Fruit fly (Drosophila melanogaster) whole organism, prepupa: ENCODE results near the gene CG17362.
A peak's percentile ranks its signal among the peaks of the same experiment; 100 is the strongest.

ENCODE experiments used
- Blimp-1 ChIP-seq: fragments of 200-800 bp; sonication (Bioruptor generic); optimal IDR thresholded peaks from 3 replicates; lab custom pipeline; 2017; ENCODE audit warnings: missing biosample characterization, missing genetic modification characterization, mild to moderate bottlenecking, moderate library complexity, missing genetic modification reagents
- CG10631 ChIP-seq: fragments of 200-800 bp; sonication (Bioruptor generic); optimal IDR thresholded peaks from 2 replicates; lab custom pipeline; 2016; ENCODE audit warnings: missing biosample characterization, missing genetic modification characterization
- CG11294 ChIP-seq: fragments of 200-800 bp; sonication (Bioruptor generic); IDR thresholded peaks from 2 replicates; pipeline ENCODE4 v1.3.6; 2022; ENCODE audit warnings: missing biosample characterization, missing genetic modification characterization
- CG11902 ChIP-seq: fragments of 200-800 bp; sonication (Bioruptor generic); optimal IDR thresholded peaks from 3 replicates; lab custom pipeline; 2016; ENCODE audit warnings: missing biosample characterization, missing genetic modification characterization
- CG15336 ChIP-seq: fragments of 200-800 bp; sonication (Bioruptor generic); IDR thresholded peaks from 2 replicates; pipeline ENCODE4 v1.3.6; 2022; ENCODE audit warnings: missing biosample characterization, missing genetic modification characterization
- CG1621 ChIP-seq: fragments of 200-800 bp; sonication (Bioruptor generic); optimal IDR thresholded peaks from 3 replicates; lab custom pipeline; 2018; ENCODE audit warnings: missing biosample characterization, mild to moderate bottlenecking, missing genetic modification characterization
- CG16779 ChIP-seq: fragments of 200-800 bp; sonication (Bioruptor generic); optimal IDR thresholded peaks from 3 replicates; lab custom pipeline; 2017; ENCODE audit warnings: missing biosample characterization, mild to moderate bottlenecking, missing genetic modification characterization
- CG3032 ChIP-seq: fragments of 200-800 bp; optimal IDR thresholded peaks from 2 replicates; lab custom pipeline; 2019; ENCODE audit warnings: missing biosample characterization, mild to moderate bottlenecking, missing genetic modification characterization, moderate library complexity
- CG31627 ChIP-seq: fragments of 200-800 bp; sonication (Bioruptor generic); optimal IDR thresholded peaks from 3 replicates; lab custom pipeline; 2016; ENCODE audit warnings: missing biosample characterization, missing genetic modification characterization
- CG32006 ChIP-seq: fragments of 200-800 bp; sonication (Bioruptor generic); optimal IDR thresholded peaks from 3 replicates; lab custom pipeline; 2017; ENCODE audit warnings: missing biosample characterization, mild to moderate bottlenecking, missing genetic modification characterization
- CG34406 ChIP-seq: fragments of 200-800 bp; sonication (Bioruptor generic); optimal IDR thresholded peaks from 3 replicates; lab custom pipeline; 2016; ENCODE audit warnings: missing biosample characterization, missing genetic modification characterization
- CG3919 ChIP-seq: fragments of 200-800 bp; sonication (Bioruptor generic); optimal IDR thresholded peaks from 3 replicates; lab custom pipeline; 2016; ENCODE audit warnings: missing biosample characterization, missing genetic modification characterization
- CG4318 ChIP-seq: fragments of 200-800 bp; sonication (Bioruptor generic); optimal IDR thresholded peaks from 3 replicates; lab custom pipeline; 2017; ENCODE audit warnings: missing biosample characterization, mild to moderate bottlenecking, missing genetic modification characterization
- CG6163 ChIP-seq: fragments of 200-800 bp; sonication (Bioruptor generic); IDR thresholded peaks from 3 replicates; pipeline ENCODE4 v1.3.6; 2022; ENCODE audit warnings: missing biosample characterization, missing genetic modification characterization
- CG6792 ChIP-seq: fragments of 200-800 bp; sonication (Bioruptor generic); optimal IDR thresholded peaks from 3 replicates; lab custom pipeline; 2016; ENCODE audit warnings: missing biosample characterization, missing genetic modification characterization
- CG6808 ChIP-seq: fragments of 200-800 bp; sonication (Bioruptor generic); optimal IDR thresholded peaks from 3 replicates; lab custom pipeline; 2017; ENCODE audit warnings: missing biosample characterization, missing genetic modification characterization, mild to moderate bottlenecking, moderate library complexity, missing genetic modification reagents
- CG6854 ChIP-seq: fragments of 200-800 bp; sonication (Bioruptor generic); optimal IDR thresholded peaks from 2 replicates; lab custom pipeline; 2017; ENCODE audit warnings: missing biosample characterization, mild to moderate bottlenecking, missing genetic modification characterization
- CG8119 ChIP-seq: fragments of 200-800 bp; sonication (Bioruptor generic); IDR thresholded peaks from 3 replicates; pipeline ENCODE4 v1.3.6; 2022; ENCODE audit warnings: missing biosample characterization, missing genetic modification characterization
- CG8632 ChIP-seq: fragments of 200-800 bp; sonication (Bioruptor generic); optimal IDR thresholded peaks from 3 replicates; lab custom pipeline; 2016; ENCODE audit warnings: missing biosample characterization, missing genetic modification characterization
- CG9139 ChIP-seq: fragments of 200-800 bp; sonication (Bioruptor generic); optimal IDR thresholded peaks from 3 replicates; lab custom pipeline; 2017; ENCODE audit warnings: missing biosample characterization, mild to moderate bottlenecking, missing genetic modification characterization
- Eip78C ChIP-seq: fragments of 200-800 bp; sonication (Bioruptor generic); peaks from one replicate; lab custom pipeline; 2016; ENCODE audit warnings: missing biosample characterization, missing genetic modification characterization
- Eip93F ChIP-seq: fragments of 200-800 bp; sonication (Bioruptor generic); optimal IDR thresholded peaks from 2 replicates; lab custom pipeline; 2016; ENCODE audit warnings: missing biosample characterization, mild to moderate bottlenecking, missing genetic modification characterization
- Gug ChIP-seq: fragments of 200-800 bp; sonication (Bioruptor generic); IDR thresholded peaks from 2 replicates; pipeline ENCODE4 v1.3.6; 2022; ENCODE audit warnings: missing biosample characterization, missing genetic modification characterization
- Hr39 ChIP-seq: fragments of 200-800 bp; sonication (Bioruptor generic); optimal IDR thresholded peaks from 2 replicates; lab custom pipeline; 2016; ENCODE audit warnings: missing biosample characterization, missing genetic modification characterization
- Hr4 ChIP-seq: fragments of 200-800 bp; sonication (Bioruptor generic); optimal IDR thresholded peaks from 3 replicates; lab custom pipeline; 2016; ENCODE audit warnings: missing biosample characterization, missing genetic modification characterization
- Met ChIP-seq: fragments of 200-800 bp; sonication (Bioruptor generic); optimal IDR thresholded peaks from 3 replicates; lab custom pipeline; 2016; ENCODE audit warnings: missing biosample characterization, missing genetic modification characterization
- OdsH ChIP-seq: fragments of 200-800 bp; sonication (Bioruptor generic); optimal IDR thresholded peaks from 3 replicates; lab custom pipeline; 2016; ENCODE audit warnings: missing biosample characterization, missing genetic modification characterization
- Sox102F ChIP-seq: fragments of 200-800 bp; sonication (Bioruptor generic); optimal IDR thresholded peaks from 2 replicates; lab custom pipeline; 2016; ENCODE audit warnings: missing biosample characterization, mild to moderate bottlenecking, missing genetic modification characterization
- Sox14 ChIP-seq: fragments of 200-800 bp; sonication (Bioruptor generic); optimal IDR thresholded peaks from 3 replicates; lab custom pipeline; 2016; ENCODE audit warnings: missing biosample characterization, missing genetic modification characterization
- Sox15 ChIP-seq: fragments of 200-800 bp; sonication (Bioruptor generic); optimal IDR thresholded peaks from 3 replicates; lab custom pipeline; 2016; ENCODE audit warnings: missing biosample characterization, missing genetic modification characterization
- achi ChIP-seq: fragments of 200-800 bp; sonication (Bioruptor generic); optimal IDR thresholded peaks from 3 replicates; lab custom pipeline; 2016; ENCODE audit warnings: missing biosample characterization, missing genetic modification characterization
- acj6 ChIP-seq: fragments of 200-800 bp; sonication (Bioruptor generic); optimal IDR thresholded peaks from 3 replicates; lab custom pipeline; 2016; ENCODE audit warnings: missing biosample characterization, missing genetic modification characterization
- cyc ChIP-seq: fragments of 200-800 bp; sonication (Bioruptor generic); optimal IDR thresholded peaks from 3 replicates; lab custom pipeline; 2016; ENCODE audit warnings: missing biosample characterization, missing genetic modification characterization
- dac ChIP-seq: fragments of 200-800 bp; sonication (Bioruptor generic); optimal IDR thresholded peaks from 2 replicates; lab custom pipeline; 2017; ENCODE audit warnings: missing biosample characterization, mild to moderate bottlenecking, missing genetic modification characterization
- dsx ChIP-seq: fragments of 200-800 bp; optimal IDR thresholded peaks from 3 replicates; lab custom pipeline; 2019; ENCODE audit warnings: missing biosample characterization, mild to moderate bottlenecking, missing genetic modification characterization, moderate library complexity; ENCODE audit not compliant: poor library complexity, severe bottlenecking
- eg ChIP-seq: fragments of 200-800 bp; sonication (Bioruptor generic); IDR thresholded peaks from 3 replicates; pipeline ENCODE4 v1.3.6; 2022; ENCODE audit warnings: missing biosample characterization, missing genetic modification characterization
- esn ChIP-seq: fragments of 200-800 bp; sonication (Bioruptor generic); optimal IDR thresholded peaks from 2 replicates; lab custom pipeline; 2016; ENCODE audit warnings: missing biosample characterization, mild to moderate bottlenecking, missing genetic modification characterization, moderate library complexity
- fd85E ChIP-seq: fragments of 200-800 bp; sonication (Bioruptor generic); optimal IDR thresholded peaks from 3 replicates; lab custom pipeline; 2016; ENCODE audit warnings: missing biosample characterization, missing genetic modification characterization
- fkh ChIP-seq: fragments of 200-800 bp; sonication (Bioruptor generic); optimal IDR thresholded peaks from 3 replicates; lab custom pipeline; 2017; ENCODE audit warnings: missing biosample characterization, mild to moderate bottlenecking, missing genetic modification characterization, moderate library complexity
- lz ChIP-seq: fragments of 200-800 bp; sonication (Bioruptor generic); optimal IDR thresholded peaks from 3 replicates; lab custom pipeline; 2016; ENCODE audit warnings: missing biosample characterization, missing genetic modification characterization
- net ChIP-seq: fragments of 200-800 bp; sonication (Bioruptor generic); optimal IDR thresholded peaks from 3 replicates; lab custom pipeline; 2016; ENCODE audit warnings: missing biosample characterization, missing genetic modification characterization
- pdm3 ChIP-seq: fragments of 200-800 bp; sonication (Bioruptor generic); optimal IDR thresholded peaks from 3 replicates; lab custom pipeline; 2016; ENCODE audit warnings: missing biosample characterization, missing genetic modification characterization
- salr ChIP-seq, 2 experiments: fragments of 200-800 bp; sonication (Bioruptor generic); optimal IDR thresholded peaks; 3 replicates each; lab custom pipeline; 2016 to 2018; ENCODE audit warnings: missing biosample characterization in 2 of 2, missing genetic modification characterization in 2 of 2, mild to moderate bottlenecking in 1 of 2
- svp ChIP-seq: fragments of 200-800 bp; sonication (Bioruptor generic); peaks from one replicate; lab custom pipeline; 2016; ENCODE audit warnings: missing biosample characterization, missing genetic modification characterization
- topi ChIP-seq: fragments of 200-800 bp; sonication (Bioruptor generic); optimal IDR thresholded peaks from 3 replicates; lab custom pipeline; 2016; ENCODE audit warnings: missing biosample characterization, missing genetic modification characterization

Gene CG17362

DNA sequence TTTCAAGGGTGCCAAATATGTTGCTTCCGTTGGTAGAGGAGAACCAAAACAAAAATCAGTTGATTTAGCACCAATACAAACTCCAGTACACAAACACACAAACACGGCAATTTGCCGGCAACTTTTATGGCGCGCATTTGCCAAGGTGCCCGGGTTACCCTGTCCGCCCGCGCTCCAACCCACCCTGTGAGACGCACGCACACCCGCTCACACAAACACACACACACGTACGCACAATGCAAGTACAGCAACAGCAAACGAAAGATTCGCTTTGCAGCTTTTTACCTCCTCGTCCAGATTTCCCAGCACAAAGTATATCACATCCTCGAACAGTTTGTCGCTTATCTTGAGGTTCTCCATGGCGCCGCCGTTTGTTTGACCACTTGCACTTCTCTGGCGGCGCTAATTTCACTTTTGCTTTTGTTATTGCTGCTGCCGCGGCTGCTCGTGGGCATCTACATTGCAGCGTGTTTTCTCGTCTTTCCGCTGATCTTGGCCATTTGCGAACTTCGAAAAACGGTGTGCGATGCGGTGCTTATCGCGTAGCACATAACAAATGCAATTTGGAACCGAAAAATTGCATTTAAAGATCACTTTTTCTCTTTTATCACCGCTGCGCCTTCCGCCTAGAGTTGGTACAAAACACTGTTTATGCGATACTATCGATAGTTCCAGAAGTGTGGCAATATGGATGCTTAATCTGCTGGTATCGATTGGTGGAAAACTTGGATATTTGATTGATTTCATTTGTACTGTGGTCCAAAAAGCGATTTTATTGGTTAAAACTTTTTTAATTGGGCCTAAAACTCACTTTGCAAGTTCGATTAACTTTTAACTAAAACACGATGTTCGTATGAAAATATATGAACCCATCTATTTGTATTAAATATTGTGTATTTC lies 42.3 kb downstream of the CG17362 start, which contains the start of gene Ptip:
Gene Ptip, minus strand, starts transcription at position 637 of the 900 bp plus-strand sequence.
- peak; percentile 31 for TF ChIP-seq Sox14 (GFP tag; lab: Kevin White, UChicago)
- no peak for TF ChIP-seq pdm3 (GFP tag; lab: Kevin White, UChicago)
- TF ChIP-seq cyc: no peak
- TF ChIP-seq CG1621 (tag; lab: Kevin White, UChicago): no peak
- TF ChIP-seq Blimp-1 (GFP tag; lab: Kevin White, UChicago): peak; percentile 96
- no peak for TF ChIP-seq Sox102F
- TF ChIP-seq CG11902 (GFP tag; lab: Kevin White, UChicago): no peak
- peak; percentile 39; the same call in 1 of the 3 replicates for TF ChIP-seq eg (GFP tag; lab: Robert Waterston, UW)
- no peak for TF ChIP-seq dsx
- TF ChIP-seq CG15336 (GFP tag; lab: Robert Waterston, UW): peak; percentile 36; the same call in 1 of the 2 replicates
- peak; percentile 77 for TF ChIP-seq CG3919
- 0 out of 3 replicates have a peak, but pooled peaks have one; percentile 19 for TF ChIP-seq CG8119 (GFP tag; lab: Robert Waterston, UW)
- TF ChIP-seq CG11294: no peak
- TF ChIP-seq Eip93F (GFP tag; lab: Kevin White, UChicago): no peak
- TF ChIP-seq CG32006 (GFP tag; lab: Kevin White, UChicago): no peak
- peak; percentile 46 for TF ChIP-seq esn (GFP tag; lab: Kevin White, UChicago)
- TF ChIP-seq CG9139 (GFP tag; lab: Kevin White, UChicago): no peak
- no peak for TF ChIP-seq Gug
- TF ChIP-seq fkh (GFP tag; lab: Kevin White, UChicago): peak; percentile 62
- TF ChIP-seq topi (GFP tag; lab: Kevin White, UChicago): no peak
- TF ChIP-seq dac (GFP tag; lab: Kevin White, UChicago): peak; percentile 30
- TF ChIP-seq CG6792: peak; percentile 30
- peak; percentile 36 for TF ChIP-seq achi (GFP tag; lab: Kevin White, UChicago)
- TF ChIP-seq CG6163: peak; percentile 78
- TF ChIP-seq Eip78C: peak; percentile 15
- peak; percentile 19 for TF ChIP-seq CG8632 (GFP tag; lab: Kevin White, UChicago)
- peak; percentile 15 for TF ChIP-seq fd85E
- TF ChIP-seq CG6854 (GFP tag; lab: Kevin White, UChicago): no peak

DNA sequence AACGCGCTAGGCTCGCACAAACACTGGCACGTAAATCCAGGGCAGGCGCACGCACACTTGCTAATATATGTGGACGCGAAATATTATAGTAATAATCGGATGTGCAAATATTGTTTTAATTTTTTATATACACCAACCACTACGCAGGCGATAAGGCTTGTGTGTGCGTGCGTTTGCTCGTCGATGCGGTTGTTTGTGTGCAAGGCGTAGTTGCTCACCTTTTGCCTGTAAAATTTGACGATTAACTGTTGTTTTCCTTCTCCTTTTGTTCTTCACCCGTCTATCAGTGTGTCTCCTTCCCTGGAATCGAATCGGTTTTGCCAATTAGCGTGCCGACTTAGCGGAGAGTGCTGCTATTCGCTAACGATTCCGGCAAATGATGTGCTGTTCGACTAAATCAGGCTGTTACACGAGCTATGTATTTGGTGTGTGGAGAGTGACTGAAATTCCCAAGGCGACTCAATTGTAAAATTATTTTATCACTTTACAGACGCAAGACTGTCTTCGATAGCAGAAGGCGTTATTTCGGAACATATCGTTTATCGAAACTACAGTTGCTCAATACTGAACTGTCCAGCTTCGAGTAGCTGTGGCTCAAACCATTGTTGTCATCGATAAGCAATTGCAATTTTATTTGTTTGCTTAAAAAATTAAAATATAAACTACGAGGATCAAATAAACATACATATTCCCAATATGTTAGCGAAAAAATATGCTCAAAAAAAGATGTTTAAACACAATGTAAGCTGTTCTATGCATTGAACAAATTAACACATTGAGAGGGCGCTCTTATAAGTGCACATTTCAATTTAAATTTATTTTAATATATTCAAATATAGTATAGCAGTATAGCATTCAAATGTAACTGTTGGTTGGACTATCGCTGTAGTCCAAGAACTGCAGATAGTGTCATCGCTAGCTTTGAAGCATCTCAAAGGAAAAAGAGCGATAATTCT lies 45.0 kb downstream of the CG17362 start, which contains the start of the genes CG6650 and endos:
Gene CG6650, plus strand, starts transcription at position 280 of the 956 bp plus-strand sequence.
Gene endos, minus strand, starts transcription at position 536 of the 956 bp plus-strand sequence.
- TF ChIP-seq Eip93F (GFP tag; lab: Kevin White, UChicago) (peak; percentile 41), CG32006 (GFP tag; lab: Kevin White, UChicago) (peak; percentile 48), Sox14 (GFP tag; lab: Kevin White, UChicago) (peak; percentile 52), svp (GFP tag; lab: Kevin White, UChicago) (peak; percentile 74), Sox102F (peak; percentile 8), CG31627 (GFP tag; lab: Kevin White, UChicago) (no peak), CG3032 (tag; lab: Kevin White, UChicago) (peak; percentile 35), CG6808 (GFP tag; lab: Kevin White, UChicago) (peak; percentile 63), CG4318 (no peak), salr (GFP tag; optimal IDR thresholded peaks at IDR 0.05; lab: Kevin White, UChicago) (no peak), CG10631 (GFP tag; lab: Kevin White, UChicago) (peak; percentile 46), CG11902 (GFP tag; lab: Kevin White, UChicago) (no peak), CG6854 (GFP tag; lab: Kevin White, UChicago) (peak; percentile 11), dsx (peak; percentile 25), net (GFP tag; lab: Kevin White, UChicago) (peak; percentile 3), CG34406 (GFP tag; lab: Kevin White, UChicago) (peak; percentile 14), Gug (no peak), Hr4 (GFP tag; lab: Kevin White, UChicago) (peak; percentile 44), lz (GFP tag; lab: Kevin White, UChicago) (peak; percentile 12), Sox15 (GFP tag; lab: Kevin White, UChicago) (no peak), CG16779 (peak; percentile 65), Met (GFP tag; lab: Kevin White, UChicago) (peak; percentile 11), CG6163 (peak; percentile 19), Hr39 (GFP tag; lab: Kevin White, UChicago) (peak; percentile 18), pdm3 (GFP tag; lab: Kevin White, UChicago) (no peak), acj6 (GFP tag; lab: Kevin White, UChicago) (peak; percentile 25), esn (GFP tag; lab: Kevin White, UChicago) (peak; percentile 20), topi (GFP tag; lab: Kevin White, UChicago) (no peak), OdsH (GFP tag; lab: Kevin White, UChicago) (peak; percentile 39)
